Worm (Caenorhabditis elegans) whole organism, L4 larva: ENCODE data around the gene rpap-3.

ENCODE experiments used
- Y105C5A.15 ChIP-seq: fragments of 200-800 bp; sonication (Bioruptor generic); IDR thresholded peaks from 2 replicates; pipeline ENCODE4 v1.3.6; 2022; ENCODE audit warnings: missing genetic modification characterization, missing compliant biosample characterization
- ctbp-1 ChIP-seq: fragments of 200-800 bp; sonication (Bioruptor generic); IDR thresholded peaks from 2 replicates; pipeline ENCODE4 v1.3.6; 2022; ENCODE audit warnings: missing genetic modification reagents, missing genetic modification characterization, missing compliant biosample characterization
- egl-27 ChIP-seq: sonication (generic microtip); optimal IDR thresholded peaks from 3 replicates; lab custom pipeline; 2017; ENCODE audit warnings: missing biosample characterization, missing genetic modification reagents, missing genetic modification characterization
- hlh-11 ChIP-seq: fragments of 200-800 bp; sonication (Bioruptor generic); optimal IDR thresholded peaks from 2 replicates; lab custom pipeline; 2018; ENCODE audit warnings: mild to moderate bottlenecking, missing genetic modification characterization, missing compliant biosample characterization
- lin-39 ChIP-seq: fragments of 150-350 bp; optimal IDR thresholded peaks from 2 replicates; lab custom pipeline; 2014; ENCODE audit warnings: missing biosample characterization, missing genetic modification reagents, missing genetic modification characterization
- mdl-1 ChIP-seq, 2 experiments: fragments of 150-350 bp in 1 of 2; sonication (generic microtip) in 1 of 2; optimal IDR thresholded peaks; 2 replicates each; lab custom pipeline; 2014 to 2017; ENCODE audit warnings: missing biosample characterization in 2 of 2, missing genetic modification characterization in 2 of 2
- mep-1 ChIP-seq: fragments of 150-350 bp; sonication (generic microtip); optimal IDR thresholded peaks from 3 replicates; lab custom pipeline; 2014; ENCODE audit warnings: missing biosample characterization, missing genetic modification characterization
- nhr-237 ChIP-seq: sonication (generic microtip); optimal IDR thresholded peaks from 2 replicates; lab custom pipeline; 2017; ENCODE audit warnings: missing biosample characterization, missing genetic modification characterization
- spr-1 ChIP-seq: sonication (generic microtip); optimal IDR thresholded peaks from 2 replicates; lab custom pipeline; 2016; ENCODE audit warnings: mild to moderate bottlenecking, missing genetic modification characterization, missing compliant biosample characterization

DNA sequence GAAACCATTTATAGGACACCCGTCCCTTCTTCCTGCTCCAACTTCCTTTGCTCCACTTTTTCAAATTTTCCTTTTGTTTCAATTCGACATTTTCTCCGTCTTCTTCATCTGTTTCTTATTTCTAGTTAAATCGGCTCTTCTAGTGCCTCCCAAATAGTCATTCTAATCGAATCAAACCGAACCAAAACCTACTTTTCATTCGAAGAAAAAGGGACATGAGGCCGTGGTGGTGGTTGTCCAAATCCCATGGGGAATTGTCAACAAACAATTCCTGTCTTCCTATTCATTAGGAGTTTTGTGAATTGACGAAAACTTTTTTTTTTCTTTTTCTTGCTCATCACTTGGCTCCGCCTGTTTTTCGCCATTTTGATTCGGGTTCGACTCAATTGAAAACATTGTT, 42.1 kb downstream of the rpap-3 start:
- no peak for TF ChIP-seq lin-39 (tag; lab: Kevin White, UChicago)
- TF ChIP-seq mep-1, result no peak
- TF ChIP-seq egl-27 (tag; lab: Kevin White, UChicago), result no peak
- TF ChIP-seq Y105C5A.15 (GFP tag; lab: Robert Waterston, UW), result no peak
- TF ChIP-seq ctbp-1 (GFP tag; lab: Robert Waterston, UW), result no peak
- no peak for TF ChIP-seq mdl-1 (tag; optimal IDR thresholded peaks at IDR 0.05; lab: Kevin White, UChicago)
- no peak for TF ChIP-seq spr-1 (tag; lab: Kevin White, UChicago)
- no peak for TF ChIP-seq nhr-237 (tag; lab: Kevin White, UChicago)
- no peak for TF ChIP-seq hlh-11 (tag; lab: Kevin White, UChicago)
